Fruit fly (Drosophila melanogaster) whole organism, embryonic: ENCODE measurements around the gene Indy.

Source experiments
- Abd-B ChIP-seq: fragments of 200-800 bp; sonication (Bioruptor generic); optimal IDR thresholded peaks from 2 replicates; lab custom pipeline; 2018; ENCODE audit warnings: missing biosample characterization, mild to moderate bottlenecking, missing genetic modification characterization, moderate library complexity
- Adf1 ChIP-seq: fragments of 200-800 bp; sonication (Bioruptor generic); IDR thresholded peaks from 2 replicates; pipeline ENCODE4 v1.3.6; 2022; ENCODE audit warnings: missing biosample characterization, missing genetic modification characterization
- Blimp-1 ChIP-seq: fragments of 200-800 bp; sonication (Bioruptor generic); optimal IDR thresholded peaks from 3 replicates; lab custom pipeline; 2018; ENCODE audit warnings: missing biosample characterization, missing genetic modification characterization, mild to moderate bottlenecking, moderate library complexity, missing genetic modification reagents
- CG10565 ChIP-seq: fragments of 200-800 bp; sonication (Bioruptor generic); optimal IDR thresholded peaks from 3 replicates; lab custom pipeline; 2016; ENCODE audit warnings: missing biosample characterization, mild to moderate bottlenecking, missing genetic modification characterization
- CG10959 ChIP-seq: fragments of 200-800 bp; sonication (Bioruptor generic); IDR thresholded peaks from 2 replicates; pipeline ENCODE4 v1.3.6; 2022; ENCODE audit warnings: missing biosample characterization, missing genetic modification characterization
- CG15011 ChIP-seq: fragments of 200-800 bp; sonication (Bioruptor generic); optimal IDR thresholded peaks from 3 replicates; lab custom pipeline; 2018; ENCODE audit warnings: missing biosample characterization, mild to moderate bottlenecking, missing genetic modification characterization
- CG15073 ChIP-seq: fragments of 200-800 bp; sonication (Bioruptor generic); optimal IDR thresholded peaks from 2 replicates; lab custom pipeline; 2016; ENCODE audit warnings: missing biosample characterization, missing genetic modification characterization
- CG16779 ChIP-seq: fragments of 200-800 bp; sonication (Bioruptor generic); IDR thresholded peaks from 2 replicates; pipeline ENCODE4 v1.3.6; 2022; ENCODE audit warnings: missing biosample characterization, missing genetic modification characterization
- CG16813 ChIP-seq: fragments of 200-800 bp; sonication (Bioruptor generic); IDR thresholded peaks from 3 replicates; pipeline ENCODE4 v1.3.6; 2022; ENCODE audit warnings: missing biosample characterization, missing genetic modification characterization; ENCODE audit not compliant: partially characterized antibody
- CG16815 ChIP-seq: fragments of 200-800 bp; sonication (Bioruptor generic); optimal IDR thresholded peaks from 3 replicates; lab custom pipeline; 2017; ENCODE audit warnings: missing biosample characterization, mild to moderate bottlenecking, missing genetic modification characterization
- CG17328 ChIP-seq: fragments of 200-800 bp; sonication (Bioruptor generic); IDR thresholded peaks from 2 replicates; pipeline ENCODE4 v1.3.6; 2022; ENCODE audit warnings: missing biosample characterization, missing genetic modification characterization
- CG17361 ChIP-seq: fragments of 200-800 bp; sonication (Bioruptor generic); IDR thresholded peaks from 3 replicates; pipeline ENCODE4 v1.3.6; 2022; ENCODE audit warnings: missing biosample characterization, missing genetic modification characterization
- CG2875 ChIP-seq: fragments of 200-800 bp; sonication (Bioruptor generic); optimal IDR thresholded peaks from 2 replicates; lab custom pipeline; 2017; ENCODE audit warnings: missing biosample characterization, mild to moderate bottlenecking, missing genetic modification characterization, missing genetic modification reagents
- CG31441 ChIP-seq: fragments of 200-800 bp; sonication (Bioruptor generic); IDR thresholded peaks from 2 replicates; pipeline ENCODE4 v1.3.6; 2022; ENCODE audit warnings: missing biosample characterization, missing genetic modification characterization
- CG4282 ChIP-seq: fragments of 200-800 bp; sonication (Bioruptor generic); optimal IDR thresholded peaks from 2 replicates; lab custom pipeline; 2016; ENCODE audit warnings: missing biosample characterization, missing genetic modification characterization
- CG4820 ChIP-seq: fragments of 200-800 bp; sonication (Bioruptor generic); optimal IDR thresholded peaks from 3 replicates; lab custom pipeline; 2016; ENCODE audit warnings: missing biosample characterization, missing genetic modification characterization
- CG5245 ChIP-seq: fragments of 200-800 bp; sonication (Bioruptor generic); optimal IDR thresholded peaks from 3 replicates; lab custom pipeline; 2016; ENCODE audit warnings: missing biosample characterization, missing genetic modification characterization
- CG7839 ChIP-seq: fragments of 200-800 bp; sonication (Bioruptor generic); optimal IDR thresholded peaks from 3 replicates; lab custom pipeline; 2018; ENCODE audit warnings: missing biosample characterization, mild to moderate bottlenecking, missing genetic modification characterization, moderate library complexity
- CG7987 ChIP-seq: fragments of 200-800 bp; sonication (Bioruptor generic); optimal IDR thresholded peaks from 2 replicates; lab custom pipeline; 2018; ENCODE audit warnings: missing biosample characterization, mild to moderate bottlenecking, missing genetic modification characterization, moderate library complexity
- CkIIα-i1 ChIP-seq: fragments of 200-800 bp; sonication (Bioruptor generic); IDR thresholded peaks from 2 replicates; pipeline ENCODE4 v1.3.6; 2022; ENCODE audit warnings: missing biosample characterization, missing genetic modification characterization
- Elba2 ChIP-seq: fragments of 200-800 bp; sonication (Bioruptor generic); optimal IDR thresholded peaks from 3 replicates; lab custom pipeline; 2016; ENCODE audit warnings: missing biosample characterization, missing genetic modification characterization
- Fer2 ChIP-seq: fragments of 200-800 bp; sonication (Bioruptor generic); optimal IDR thresholded peaks from 2 replicates; lab custom pipeline; 2018; ENCODE audit warnings: missing biosample characterization, mild to moderate bottlenecking, missing genetic modification characterization, moderate library complexity
- Hmr ChIP-seq: fragments of 200-800 bp; sonication (Bioruptor generic); optimal IDR thresholded peaks from 3 replicates; lab custom pipeline; 2017; ENCODE audit warnings: mild to moderate bottlenecking, missing biosample characterization, missing genetic modification reagents, missing genetic modification characterization
- Hr78 ChIP-seq, 2 experiments: fragments of 200-800 bp in 1 of 2; fragments of >200 bp in 1 of 2; sonication (Bioruptor generic) in 1 of 2; optimal IDR thresholded peaks; 2 replicates each; lab custom pipeline; 2017 to 2019; ENCODE audit warnings: missing biosample characterization in 2 of 2, missing genetic modification characterization in 2 of 2, mild to moderate bottlenecking in 1 of 2, moderate library complexity in 1 of 2
- Poxn ChIP-seq: fragments of 200-800 bp; sonication (Bioruptor generic); IDR thresholded peaks from 2 replicates; pipeline ENCODE4 v1.3.6; 2022; ENCODE audit warnings: missing biosample characterization, missing genetic modification characterization
- Ssrp ChIP-seq: fragments of 200-800 bp; sonication (Bioruptor generic); optimal IDR thresholded peaks from 2 replicates; lab custom pipeline; 2018; ENCODE audit warnings: missing biosample characterization, mild to moderate bottlenecking, missing genetic modification characterization, moderate library complexity
- bowl ChIP-seq: fragments of 200-800 bp; sonication (Bioruptor generic); IDR thresholded peaks from 2 replicates; pipeline ENCODE4 v1.3.6; 2022; ENCODE audit warnings: missing biosample characterization, missing genetic modification characterization
- br ChIP-seq: fragments of >200 bp; optimal IDR thresholded peaks from 2 replicates; lab custom pipeline; 2017
- chif ChIP-seq, 2 experiments: fragments of 200-800 bp; sonication (Bioruptor generic); optimal IDR thresholded peaks; 3 replicates each; lab custom pipeline; 2016; ENCODE audit warnings: missing biosample characterization in 2 of 2, missing genetic modification characterization in 2 of 2
- croc ChIP-seq: fragments of 200-800 bp; sonication (Bioruptor generic); conservative IDR thresholded peaks from 3 replicates; pipeline ENCODE4 v1.3.6; 2022; ENCODE audit warnings: missing biosample characterization, missing genetic modification characterization
- fd102C ChIP-seq: fragments of 200-800 bp; sonication (Bioruptor generic); optimal IDR thresholded peaks from 2 replicates; lab custom pipeline; 2018; ENCODE audit warnings: missing biosample characterization, mild to moderate bottlenecking, missing genetic modification characterization, moderate library complexity
- fd64A ChIP-seq: fragments of 200-800 bp; sonication (Bioruptor generic); optimal IDR thresholded peaks from 3 replicates; lab custom pipeline; 2018; ENCODE audit warnings: missing biosample characterization, mild to moderate bottlenecking, missing genetic modification characterization
- fd96Cb ChIP-seq: fragments of 200-800 bp; sonication (Bioruptor generic); optimal IDR thresholded peaks from 2 replicates; lab custom pipeline; 2018; ENCODE audit warnings: missing biosample characterization, mild to moderate bottlenecking, missing genetic modification characterization, moderate library complexity
- gsb ChIP-seq: fragments of 200-800 bp; sonication (Bioruptor generic); IDR thresholded peaks from 2 replicates; pipeline ENCODE4 v1.3.6; 2022; ENCODE audit warnings: missing biosample characterization, missing genetic modification characterization
- hb ChIP-seq: fragments of 200-800 bp; sonication (Bioruptor generic); IDR thresholded peaks from 3 replicates; pipeline ENCODE4 v1.3.6; 2022; ENCODE audit warnings: missing biosample characterization, missing genetic modification characterization; ENCODE audit not compliant: partially characterized antibody
- kay ChIP-seq: fragments of 200-800 bp; sonication (Bioruptor generic); optimal IDR thresholded peaks from 2 replicates; lab custom pipeline; 2016; ENCODE audit warnings: missing biosample characterization, missing genetic modification characterization
- nau ChIP-seq: fragments of 200-800 bp; sonication (Bioruptor generic); optimal IDR thresholded peaks from 3 replicates; lab custom pipeline; 2017; ENCODE audit warnings: missing biosample characterization, mild to moderate bottlenecking, missing genetic modification characterization, missing genetic modification reagents
- sc ChIP-seq, 3 experiments: fragments of >200 bp in 2 of 3; fragments of 200-800 bp in 1 of 3; sonication (Bioruptor generic) in 1 of 3; optimal IDR thresholded peaks; 2 replicates in 2 of 3; 3 replicates in 1 of 3; lab custom pipeline; 2017; ENCODE audit warnings: mild to moderate bottlenecking in 1 of 3, missing biosample characterization in 1 of 3, missing genetic modification characterization in 1 of 3, missing genetic modification reagents in 1 of 3
- sens ChIP-seq: fragments of 200-800 bp; sonication (Bioruptor generic); peaks from one replicate; lab custom pipeline; 2016; ENCODE audit warnings: missing biosample characterization, missing genetic modification characterization
- shn ChIP-seq: fragments of 200-800 bp; sonication (Bioruptor generic); optimal IDR thresholded peaks from 3 replicates; lab custom pipeline; 2016; ENCODE audit warnings: missing biosample characterization, missing genetic modification characterization
- sisA ChIP-seq: fragments of 200-800 bp; sonication (Bioruptor generic); IDR thresholded peaks from 2 replicates; pipeline ENCODE4 v1.3.6; 2022; ENCODE audit warnings: missing biosample characterization, missing genetic modification characterization
- slbo ChIP-seq: fragments of 200-800 bp; sonication (Bioruptor generic); IDR thresholded peaks from 2 replicates; pipeline ENCODE4 v1.3.6; 2022; ENCODE audit warnings: missing biosample characterization, missing genetic modification characterization
- sr ChIP-seq: fragments of 200-800 bp; sonication (Bioruptor generic); IDR thresholded peaks from 3 replicates; pipeline ENCODE4 v1.3.6; 2022; ENCODE audit warnings: missing biosample characterization, missing genetic modification characterization
- trem ChIP-seq: fragments of 200-800 bp; optimal IDR thresholded peaks from 3 replicates; lab custom pipeline; 2019; ENCODE audit warnings: missing biosample characterization, mild to moderate bottlenecking, missing genetic modification characterization, moderate library complexity
- unc-4 ChIP-seq: fragments of 200-800 bp; sonication (Bioruptor generic); IDR thresholded peaks from 2 replicates; pipeline ENCODE4 v1.3.6; 2022; ENCODE audit warnings: missing biosample characterization, missing genetic modification characterization; ENCODE audit not compliant: partially characterized antibody
- vnd ChIP-seq: fragments of 200-800 bp; sonication (Bioruptor generic); IDR thresholded peaks from 3 replicates; pipeline ENCODE4 v1.3.6; 2022; ENCODE audit warnings: missing biosample characterization, missing genetic modification characterization; ENCODE audit not compliant: partially characterized antibody
- zen ChIP-seq: fragments of 200-800 bp; sonication (Bioruptor generic); optimal IDR thresholded peaks from 3 replicates; lab custom pipeline; 2018; ENCODE audit warnings: missing biosample characterization, mild to moderate bottlenecking, missing genetic modification characterization, moderate library complexity
- zen2 ChIP-seq: fragments of 200-800 bp; sonication (Bioruptor generic); IDR thresholded peaks from 3 replicates; pipeline ENCODE4 v1.3.6; 2022; ENCODE audit warnings: missing biosample characterization, missing genetic modification characterization; ENCODE audit not compliant: partially characterized antibody

Gene Indy

DNA sequence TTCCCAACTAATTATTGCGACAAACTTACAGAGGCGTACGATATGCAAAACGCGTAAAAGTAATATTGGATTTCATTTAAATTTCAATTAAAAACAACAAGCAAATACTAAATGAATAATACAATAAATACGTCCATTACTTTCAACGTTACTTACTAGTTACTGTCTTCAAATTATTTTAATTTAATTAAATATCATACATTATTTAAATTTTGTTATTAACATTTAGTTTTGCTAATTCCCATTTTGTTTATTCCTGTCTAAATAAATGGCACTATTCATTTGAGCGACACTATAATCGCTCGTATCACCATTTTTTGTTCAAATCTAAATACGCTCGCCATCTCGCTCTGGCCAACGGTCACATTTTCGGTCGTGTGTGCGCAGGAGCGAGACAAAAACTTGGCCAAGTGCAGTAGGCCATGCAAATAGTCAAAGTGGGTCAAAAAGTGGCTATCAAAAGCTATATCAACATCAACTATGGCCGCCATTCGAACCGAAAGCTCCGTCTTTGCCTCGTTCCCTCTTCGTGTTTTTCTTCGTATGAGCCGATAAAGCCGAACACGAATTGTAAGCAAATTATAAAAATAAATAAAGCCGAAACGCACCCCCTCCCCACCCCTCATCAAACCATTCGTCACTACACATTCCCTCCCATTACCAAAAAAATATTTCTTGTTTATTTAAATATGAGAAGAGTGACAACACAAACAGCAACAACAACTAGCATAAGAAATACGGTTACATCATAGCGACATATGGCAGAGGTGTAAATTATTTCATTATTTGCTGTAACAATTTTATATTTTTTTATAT lies 56.7 kb downstream of the Indy start (continued):
- TF ChIP-seq CG17361 (GFP tag; lab: Robert Waterston, UW): peak; percentile 21; the same call in 1 of the 3 replicates
- peak; percentile 83 for TF ChIP-seq nau
- no peak for TF ChIP-seq croc (GFP tag; lab: Robert Waterston, UW)
- TF ChIP-seq CG10565: no peak
- TF ChIP-seq Poxn (GFP tag; lab: Robert Waterston, UW): no peak
- TF ChIP-seq fd102C (GFP tag; lab: Kevin White, UChicago): no peak
- no peak for TF ChIP-seq Abd-B
- TF ChIP-seq unc-4 (GFP tag; lab: Robert Waterston, UW): no peak
- TF ChIP-seq CG15073 (GFP tag; lab: Kevin White, UChicago): no peak
- peak in 1 of 2 experiments; percentile 66 for TF ChIP-seq Hr78 (GFP tag; optimal IDR thresholded peaks at IDR 0.05; lab: Kevin White, UChicago)
- TF ChIP-seq hb: no peak
- peak; percentile 63 for TF ChIP-seq CG2875 (GFP tag; lab: Kevin White, UChicago)
- no peak for TF ChIP-seq zen2 (GFP tag; lab: Robert Waterston, UW)
- no peak for TF ChIP-seq bowl (GFP tag; lab: Robert Waterston, UW)
- peak; percentile 26; the same call in 1 of the 2 replicates for TF ChIP-seq CG17328 (GFP tag; lab: Robert Waterston, UW)
- no peak for TF ChIP-seq CG16813
- no peak for TF ChIP-seq br (lab: Kevin White, UChicago)
- no peak for TF ChIP-seq CG10959 (GFP tag; lab: Robert Waterston, UW)
- TF ChIP-seq CG7839: peak; percentile 18
- peak; percentile 20 for TF ChIP-seq Fer2
- TF ChIP-seq vnd (GFP tag; lab: Robert Waterston, UW): no peak
- peak; percentile 73 for TF ChIP-seq Hmr
- no peak for TF ChIP-seq zen (tag; lab: Kevin White, UChicago)
- no peak for TF ChIP-seq Elba2
- TF ChIP-seq chif (GFP tag; optimal IDR thresholded peaks at IDR 0.05; lab: Kevin White, UChicago): no peak
- TF ChIP-seq fd96Cb: peak; percentile 8
- TF ChIP-seq Blimp-1: peak; percentile 64
- TF ChIP-seq trem (tag; lab: Kevin White, UChicago): no peak
- peak; percentile 93 for TF ChIP-seq sens (GFP tag; lab: Kevin White, UChicago)
- peak; percentile 20; the same call in 1 of the 3 replicates for TF ChIP-seq sr (GFP tag; lab: Robert Waterston, UW)
- peak; percentile 72 for TF ChIP-seq Adf1 (GFP tag; lab: Robert Waterston, UW)
- peak; percentile 50; the same call in 1 of the 2 replicates for TF ChIP-seq CG16779
- TF ChIP-seq CG4282 (GFP tag; lab: Kevin White, UChicago): no peak
- TF ChIP-seq fd64A (GFP tag; lab: Kevin White, UChicago): peak; percentile 74
- TF ChIP-seq kay: no peak
- TF ChIP-seq CG16815 (GFP tag; lab: Kevin White, UChicago): no peak
- no peak for TF ChIP-seq Ssrp (tag; lab: Kevin White, UChicago)
- TF ChIP-seq CG7987 (GFP tag; lab: Kevin White, UChicago): peak; percentile 75
- TF ChIP-seq CG5245 (GFP tag; lab: Kevin White, UChicago): no peak
- TF ChIP-seq CG31441 (GFP tag; lab: Robert Waterston, UW): peak; percentile 55
- TF ChIP-seq slbo (GFP tag; lab: Robert Waterston, UW): no peak
- no peak for TF ChIP-seq sc (optimal IDR thresholded peaks at IDR 0.05; lab: Kevin White, UChicago)
- TF ChIP-seq sc (GFP tag; optimal IDR thresholded peaks at IDR 0.05; lab: Kevin White, UChicago): no peak
- TF ChIP-seq sisA: no peak
- TF ChIP-seq shn: peak; percentile 11
- peak; percentile 51 for TF ChIP-seq CG15011 (GFP tag; lab: Kevin White, UChicago)
- no peak for TF ChIP-seq CG4820 (GFP tag; lab: Kevin White, UChicago)
- TF ChIP-seq CkIIα-i1 (GFP tag; lab: Robert Waterston, UW): no peak
- peak; percentile 50; the same call in 1 of the 2 replicates for TF ChIP-seq gsb (GFP tag; lab: Robert Waterston, UW)
